Fruit fly (Drosophila melanogaster) whole organism, wandering third instar larva: ENCODE data around the gene U4-U6-60K.

ENCODE experiments used
- Abd-B ChIP-seq: fragments of >200 bp; optimal IDR thresholded peaks from 2 replicates; lab custom pipeline; 2017; ENCODE audit warnings: missing biosample characterization, missing genetic modification characterization
- CG32264 ChIP-seq: fragments of 200-800 bp; sonication (Bioruptor generic); optimal IDR thresholded peaks from 2 replicates; lab custom pipeline; 2016; ENCODE audit warnings: missing biosample characterization, missing genetic modification characterization
- CG9705 ChIP-seq: fragments of 200-800 bp; sonication (Bioruptor generic); optimal IDR thresholded peaks from 2 replicates; lab custom pipeline; 2018; ENCODE audit warnings: missing biosample characterization, mild to moderate bottlenecking, missing genetic modification characterization
- CrebA ChIP-seq: fragments of 200-800 bp; sonication (Bioruptor generic); optimal IDR thresholded peaks from 2 replicates; lab custom pipeline; 2016; ENCODE audit warnings: missing biosample characterization, mild to moderate bottlenecking, missing genetic modification characterization, borderline replicate concordance
- Dfd ChIP-seq: fragments of >200 bp; optimal IDR thresholded peaks from 2 replicates; lab custom pipeline; 2017; ENCODE audit warnings: missing biosample characterization, missing genetic modification characterization
- Dif ChIP-seq: fragments of 200-275, 200-300 bp; sonication (Bioruptor generic); optimal IDR thresholded peaks from 2 replicates; lab custom pipeline; 2018; ENCODE audit warnings: missing biosample characterization, missing genetic modification characterization; ENCODE audit not compliant: partially characterized antibody
- HLH106 ChIP-seq: fragments of 200-800 bp; optimal IDR thresholded peaks from 3 replicates; lab custom pipeline; 2019; ENCODE audit warnings: missing biosample characterization, mild to moderate bottlenecking, missing genetic modification characterization, moderate library complexity
- Hnf4 ChIP-seq: fragments of 200-800 bp; sonication (Bioruptor generic); optimal IDR thresholded peaks from 2 replicates; lab custom pipeline; 2016; ENCODE audit warnings: missing biosample characterization, mild to moderate bottlenecking, missing genetic modification characterization
- Hr78 ChIP-seq: fragments of >200 bp; optimal IDR thresholded peaks from 2 replicates; lab custom pipeline; 2017; ENCODE audit warnings: missing biosample characterization, missing genetic modification characterization
- Hr83 ChIP-seq: fragments of 200-300 bp; sonication (Bioruptor generic); optimal IDR thresholded peaks from 2 replicates; lab custom pipeline; 2016; ENCODE audit warnings: missing biosample characterization, mild to moderate bottlenecking, missing genetic modification characterization, moderate library complexity; ENCODE audit not compliant: poor library complexity, severe bottlenecking
- Jra ChIP-seq: sonication (Bioruptor generic); optimal IDR thresholded peaks from 2 replicates; lab custom pipeline; 2016; ENCODE audit warnings: missing biosample characterization, missing genetic modification characterization
- Mio ChIP-seq: sonication (Bioruptor generic); optimal IDR thresholded peaks from 2 replicates; lab custom pipeline; 2016; ENCODE audit warnings: missing biosample characterization, missing genetic modification characterization
- N ChIP-seq: fragments of >200 bp; optimal IDR thresholded peaks from 2 replicates; lab custom pipeline; 2018; ENCODE audit warnings: missing biosample characterization, missing external identifiers, missing genetic modification characterization
- OdsH ChIP-seq: fragments of 200-800 bp; sonication (Bioruptor generic); optimal IDR thresholded peaks from 2 replicates; lab custom pipeline; 2016; ENCODE audit warnings: missing biosample characterization, mild to moderate bottlenecking, missing genetic modification characterization
- Rel ChIP-seq, 2 experiments: fragments of 200-800 bp; sonication (Bioruptor generic) in 1 of 2; optimal IDR thresholded peaks; 2 replicates in 1 of 2; 3 replicates in 1 of 2; lab custom pipeline; 2016 to 2019; ENCODE audit warnings: mild to moderate bottlenecking in 2 of 2, missing biosample characterization in 2 of 2, missing genetic modification characterization in 2 of 2, moderate library complexity in 1 of 2
- Sp1 ChIP-seq: fragments of 200-800 bp; sonication (Bioruptor generic); optimal IDR thresholded peaks from 3 replicates; lab custom pipeline; 2019; ENCODE audit warnings: missing biosample characterization, mild to moderate bottlenecking, missing genetic modification characterization, moderate library complexity
- Vsx2 ChIP-seq: fragments of 200-300, 225-300 bp; sonication (Bioruptor generic); optimal IDR thresholded peaks from 2 replicates; lab custom pipeline; 2018; ENCODE audit warnings: missing biosample characterization, missing genetic modification characterization; ENCODE audit not compliant: partially characterized antibody
- br ChIP-seq: fragments of 200-800 bp; sonication (Bioruptor generic); optimal IDR thresholded peaks from 2 replicates; lab custom pipeline; 2016; ENCODE audit warnings: missing biosample characterization, missing genetic modification characterization
- brk ChIP-seq: fragments of 200-800 bp; sonication (Bioruptor generic); optimal IDR thresholded peaks from 2 replicates; lab custom pipeline; 2016; ENCODE audit warnings: missing biosample characterization, mild to moderate bottlenecking, missing genetic modification characterization
- dl ChIP-seq, 2 experiments: fragments of 175-275, 200-275 bp in 1 of 2; fragments of 200-275 bp in 1 of 2; sonication (Bioruptor generic); optimal IDR thresholded peaks; lab custom pipeline; 2018; ENCODE audit warnings: mild to moderate bottlenecking in 2 of 2, missing biosample characterization in 2 of 2, missing genetic modification characterization in 2 of 2, moderate library complexity in 2 of 2; ENCODE audit not compliant: partially characterized antibody in 2 of 2, insufficient read depth in 1 of 2
- dmrt93B ChIP-seq: fragments of 200-800 bp; sonication (Bioruptor generic); optimal IDR thresholded peaks from 2 replicates; lab custom pipeline; 2018; ENCODE audit warnings: missing biosample characterization, mild to moderate bottlenecking, missing genetic modification characterization
- ey ChIP-seq: fragments of 200-800 bp; sonication (Bioruptor generic); optimal IDR thresholded peaks from 2 replicates; lab custom pipeline; 2016; ENCODE audit warnings: missing biosample characterization, missing genetic modification characterization
- foxo ChIP-seq, 2 experiments: fragments of 200-800 bp; sonication (Bioruptor generic); optimal IDR thresholded peaks; 2 replicates in 1 of 2; 3 replicates in 1 of 2; lab custom pipeline; 2016 to 2017; ENCODE audit warnings: missing biosample characterization in 2 of 2, missing genetic modification characterization in 2 of 2
- fru ChIP-seq: fragments of 200-800 bp; sonication (Bioruptor generic); optimal IDR thresholded peaks from 3 replicates; lab custom pipeline; 2016; ENCODE audit warnings: missing biosample characterization, mild to moderate bottlenecking, missing genetic modification characterization
- h ChIP-seq: fragments of 200-800 bp; sonication (Bioruptor generic); optimal IDR thresholded peaks from 3 replicates; lab custom pipeline; 2016; ENCODE audit warnings: missing biosample characterization, mild to moderate bottlenecking, missing genetic modification characterization
- jim ChIP-seq: fragments of 175-275, 200-325 bp; sonication (Bioruptor generic); optimal IDR thresholded peaks from 2 replicates; lab custom pipeline; 2016; ENCODE audit warnings: missing biosample characterization, mild to moderate bottlenecking, missing genetic modification characterization
- lola ChIP-seq: fragments of >200 bp; optimal IDR thresholded peaks from 2 replicates; lab custom pipeline; 2017; ENCODE audit warnings: missing biosample characterization, missing genetic modification characterization
- pan ChIP-seq: fragments of >200 bp; optimal IDR thresholded peaks from 2 replicates; lab custom pipeline; 2017
- psq ChIP-seq: fragments of 200-800 bp; sonication (Bioruptor generic); optimal IDR thresholded peaks from 3 replicates; lab custom pipeline; 2017; ENCODE audit warnings: missing biosample characterization, mild to moderate bottlenecking, missing genetic modification characterization, moderate library complexity
- rgr ChIP-seq: fragments of 200-800 bp; sonication (Bioruptor generic); optimal IDR thresholded peaks from 3 replicates; lab custom pipeline; 2016; ENCODE audit warnings: missing biosample characterization, mild to moderate bottlenecking, missing genetic modification characterization
- sage ChIP-seq: fragments of 200-800 bp; sonication (Bioruptor generic); optimal IDR thresholded peaks from 2 replicates; lab custom pipeline; 2016; ENCODE audit warnings: missing biosample characterization, mild to moderate bottlenecking, missing genetic modification characterization
- sv ChIP-seq: fragments of 200-800 bp; sonication (Bioruptor generic); optimal IDR thresholded peaks from 3 replicates; lab custom pipeline; 2016; ENCODE audit warnings: missing biosample characterization, missing genetic modification characterization
- tai ChIP-seq: sonication (Bioruptor generic); optimal IDR thresholded peaks from 2 replicates; lab custom pipeline; 2016; ENCODE audit warnings: missing biosample characterization, missing genetic modification characterization
- usp ChIP-seq: fragments of >200 bp; optimal IDR thresholded peaks from 2 replicates; lab custom pipeline; 2017; ENCODE audit warnings: missing biosample characterization, missing genetic modification characterization
- woc ChIP-seq: sonication (Bioruptor generic); optimal IDR thresholded peaks from 2 replicates; lab custom pipeline; 2016; ENCODE audit warnings: missing biosample characterization, mild to moderate bottlenecking, missing genetic modification characterization

Gene U4-U6-60K

dm6 chr3L:17485280-17485792, 28.4 kb downstream of the U4-U6-60K start:
- TF ChIP-seq usp (GFP tag; lab: Kevin White, UChicago) (no peak), Dif (GFP tag; lab: Kevin White, UChicago) (no peak), dl (GFP tag; optimal IDR thresholded peaks at IDR 0.05; lab: Kevin White, UChicago; ENCODE audit: insufficient read depth in 1 of 2, partially characterized antibody in 2 of 2) (no peak), foxo (GFP tag; optimal IDR thresholded peaks at IDR 0.05; lab: Kevin White, UChicago) (peak in 1 of 2 experiments; percentile 70), psq (GFP tag; lab: Kevin White, UChicago) (peak; percentile 40), tai (GFP tag; lab: Kevin White, UChicago) (peak; percentile 8), woc (GFP tag; lab: Kevin White, UChicago) (peak; percentile 34), lola (GFP tag; lab: Kevin White, UChicago) (no peak), Jra (GFP tag; lab: Kevin White, UChicago) (peak; percentile 58), Hr83 (GFP tag; lab: Kevin White, UChicago) (peak; percentile 52), jim (no peak), OdsH (GFP tag; lab: Kevin White, UChicago) (peak; percentile 28), br (GFP tag; lab: Kevin White, UChicago) (peak; percentile 28), brk (peak; percentile 38), sv (GFP tag; lab: Kevin White, UChicago) (peak; percentile 35), ey (GFP tag; lab: Kevin White, UChicago) (peak; percentile 30), Hnf4 (GFP tag; lab: Kevin White, UChicago) (peak; percentile 60), fru (GFP tag; lab: Kevin White, UChicago) (peak; percentile 62), CG9705 (GFP tag; lab: Kevin White, UChicago) (peak; percentile 63), sage (peak; percentile 25), rgr (GFP tag; lab: Kevin White, UChicago) (peak; percentile 78), HLH106 (tag; lab: Kevin White, UChicago) (peak; percentile 36), Abd-B (no peak), CG32264 (no peak), Dfd (GFP tag; lab: Kevin White, UChicago) (no peak), dmrt93B (GFP tag; lab: Kevin White, UChicago) (peak; percentile 46), h (GFP tag; lab: Kevin White, UChicago) (peak; percentile 77), Sp1 (peak; percentile 50), Mio (GFP tag; lab: Kevin White, UChicago) (no peak), Rel (GFP tag; optimal IDR thresholded peaks at IDR 0.05; lab: Kevin White, UChicago) (no peak), Rel (tag; optimal IDR thresholded peaks at IDR 0.05; lab: Kevin White, UChicago) (peak; percentile 49), N (GFP tag; lab: Kevin White, UChicago) (no peak)

dm6 chr3L:17478826-17479225, 34.9 kb downstream of the U4-U6-60K start, which contains the start of the genes CG13733 and qjt:
Gene CG13733, minus strand, starts transcription at chr3L:17478926.
Gene qjt, plus strand, starts transcription at chr3L:17479096.
- TF ChIP-seq Dfd (GFP tag; lab: Kevin White, UChicago) (no peak), CG9705 (GFP tag; lab: Kevin White, UChicago) (no peak), sv (GFP tag; lab: Kevin White, UChicago) (no peak), rgr (GFP tag; lab: Kevin White, UChicago) (no peak), Hr78 (no peak), Hr83 (GFP tag; lab: Kevin White, UChicago) (no peak), pan (lab: Kevin White, UChicago) (no peak), CG32264 (no peak), dmrt93B (GFP tag; lab: Kevin White, UChicago) (no peak), Jra (GFP tag; lab: Kevin White, UChicago) (no peak), Abd-B (no peak), h (GFP tag; lab: Kevin White, UChicago) (no peak), CrebA (GFP tag; lab: Kevin White, UChicago) (no peak), woc (GFP tag; lab: Kevin White, UChicago) (no peak), Hnf4 (GFP tag; lab: Kevin White, UChicago) (no peak), Vsx2 (GFP tag; lab: Kevin White, UChicago) (no peak)
